Fruit fly (Drosophila melanogaster) whole organism, pupa: Measurements from ENCODE around the gene CG13047.
A peak's percentile ranks its signal among the peaks of the same experiment; 100 is the strongest.

Source experiments
- CG10348 ChIP-seq: fragments of 200-800 bp; sonication (Bioruptor generic); IDR thresholded peaks from 2 replicates; pipeline ENCODE4 v1.3.6; 2022; ENCODE audit warnings: missing biosample characterization, missing genetic modification characterization
- CG12605 ChIP-seq: fragments of 200-800 bp; sonication (Bioruptor generic); IDR thresholded peaks from 2 replicates; pipeline ENCODE4 v1.3.6; 2022; ENCODE audit warnings: missing biosample characterization, missing genetic modification characterization
- CG13204 ChIP-seq: fragments of 200-800 bp; sonication (Bioruptor generic); optimal IDR thresholded peaks from 2 replicates; lab custom pipeline; 2018; ENCODE audit warnings: missing biosample characterization, mild to moderate bottlenecking, missing genetic modification characterization, moderate library complexity
- CG14655 ChIP-seq: fragments of 200-800 bp; sonication (Bioruptor generic); optimal IDR thresholded peaks from 3 replicates; lab custom pipeline; 2017; ENCODE audit warnings: mild to moderate bottlenecking, missing biosample characterization, missing genetic modification reagents, missing genetic modification characterization
- CG15710 ChIP-seq: fragments of 200-800 bp; sonication (Bioruptor generic); optimal IDR thresholded peaks from 2 replicates; lab custom pipeline; 2018; ENCODE audit warnings: missing biosample characterization, mild to moderate bottlenecking, missing genetic modification characterization, moderate library complexity
- CG17806 ChIP-seq: fragments of 200-800 bp; sonication (Bioruptor generic); optimal IDR thresholded peaks from 2 replicates; lab custom pipeline; 2018; ENCODE audit warnings: missing biosample characterization, mild to moderate bottlenecking, missing genetic modification characterization, moderate library complexity
- CG32121 ChIP-seq: fragments of 200-800 bp; sonication (Bioruptor generic); IDR thresholded peaks from 2 replicates; pipeline ENCODE4 v1.3.6; 2022; ENCODE audit warnings: missing biosample characterization, missing genetic modification characterization
- CG34367 ChIP-seq: fragments of 200-800 bp; sonication (Bioruptor generic); optimal IDR thresholded peaks from 2 replicates; lab custom pipeline; 2018; ENCODE audit warnings: missing biosample characterization, mild to moderate bottlenecking, missing genetic modification characterization
- CG4496 ChIP-seq: fragments of 200-800 bp; sonication (Bioruptor generic); IDR thresholded peaks from 3 replicates; pipeline ENCODE4 v1.3.6; 2022; ENCODE audit warnings: missing biosample characterization, missing genetic modification characterization
- CG8159 ChIP-seq: fragments of 200-800 bp; sonication (Bioruptor generic); optimal IDR thresholded peaks from 3 replicates; lab custom pipeline; 2018; ENCODE audit warnings: missing biosample characterization, mild to moderate bottlenecking, missing genetic modification characterization, moderate library complexity
- CG8301 ChIP-seq: fragments of 200-800 bp; sonication (Bioruptor generic); optimal IDR thresholded peaks from 2 replicates; lab custom pipeline; 2018; ENCODE audit warnings: missing biosample characterization, mild to moderate bottlenecking, missing genetic modification characterization
- CG9948 ChIP-seq: fragments of 200-800 bp; sonication (Bioruptor generic); optimal IDR thresholded peaks from 2 replicates; lab custom pipeline; 2018; ENCODE audit warnings: missing biosample characterization, mild to moderate bottlenecking, missing genetic modification characterization, moderate library complexity
- D1 ChIP-seq: fragments of 200-800 bp; sonication (Bioruptor generic); optimal IDR thresholded peaks from 2 replicates; lab custom pipeline; 2018; ENCODE audit warnings: missing biosample characterization, mild to moderate bottlenecking, missing genetic modification characterization, moderate library complexity
- EcR ChIP-seq: fragments of 200-800 bp; sonication (Bioruptor generic); optimal IDR thresholded peaks from 3 replicates; lab custom pipeline; 2019; ENCODE audit warnings: missing biosample characterization, missing genetic modification characterization, mild to moderate bottlenecking, moderate library complexity, missing genetic modification reagents
- Ets98B ChIP-seq: fragments of 200-800 bp; sonication (Bioruptor generic); IDR thresholded peaks from 2 replicates; pipeline ENCODE4 v1.3.6; 2022; ENCODE audit warnings: missing biosample characterization, missing genetic modification characterization
- Pif1A ChIP-seq: fragments of 200-800 bp; sonication (Bioruptor generic); optimal IDR thresholded peaks from 3 replicates; lab custom pipeline; 2016; ENCODE audit warnings: missing biosample characterization, missing genetic modification characterization
- Pif1B ChIP-seq: fragments of 200-800 bp; sonication (Bioruptor generic); optimal IDR thresholded peaks from 3 replicates; lab custom pipeline; 2016; ENCODE audit warnings: missing biosample characterization, missing genetic modification characterization
- Snoo ChIP-seq: fragments of 200-800 bp; sonication (Bioruptor generic); optimal IDR thresholded peaks from 3 replicates; lab custom pipeline; 2017; ENCODE audit warnings: missing biosample characterization, mild to moderate bottlenecking, missing genetic modification characterization, inconsistent platforms
- fd96Ca ChIP-seq: fragments of 200-800 bp; sonication (Bioruptor generic); IDR thresholded peaks from 3 replicates; pipeline ENCODE4 v1.3.6; 2022; ENCODE audit warnings: missing biosample characterization, missing genetic modification characterization
- gl ChIP-seq: fragments of 200-800 bp; sonication (Bioruptor generic); optimal IDR thresholded peaks from 2 replicates; lab custom pipeline; 2018; ENCODE audit warnings: missing biosample characterization, mild to moderate bottlenecking, missing genetic modification characterization
- rn ChIP-seq: fragments of 200-800 bp; sonication (Bioruptor generic); IDR thresholded peaks from 2 replicates; pipeline ENCODE4 v1.3.6; 2022; ENCODE audit warnings: missing biosample characterization, missing genetic modification characterization

Gene CG13047

dm6 chr3L:16285346-16285911 is at the start of gene CG13047:
Gene CG13047 (minus strand): TSS chr3L:16285396.
- no peak for TF ChIP-seq rn (GFP tag; lab: Robert Waterston, UW)
- TF ChIP-seq CG17806 (tag; lab: Kevin White, UChicago) = peak; percentile 33
- no peak for TF ChIP-seq Pif1A
- peak; percentile 29 for TF ChIP-seq CG15710 (tag; lab: Kevin White, UChicago)
- no peak for TF ChIP-seq Pif1B (GFP tag; lab: Kevin White, UChicago)
- 0 out of 3 replicates have a peak, but pooled peaks have one; percentile 17 for TF ChIP-seq CG4496 (GFP tag; lab: Robert Waterston, UW)
- TF ChIP-seq CG14655 (GFP tag; lab: Kevin White, UChicago) = peak; percentile 17
- peak; percentile 52 for TF ChIP-seq CG9948 (tag; lab: Kevin White, UChicago)
- TF ChIP-seq CG34367 (tag; lab: Kevin White, UChicago) = peak; percentile 1
- peak; percentile 55 for TF ChIP-seq CG8159

DNA sequence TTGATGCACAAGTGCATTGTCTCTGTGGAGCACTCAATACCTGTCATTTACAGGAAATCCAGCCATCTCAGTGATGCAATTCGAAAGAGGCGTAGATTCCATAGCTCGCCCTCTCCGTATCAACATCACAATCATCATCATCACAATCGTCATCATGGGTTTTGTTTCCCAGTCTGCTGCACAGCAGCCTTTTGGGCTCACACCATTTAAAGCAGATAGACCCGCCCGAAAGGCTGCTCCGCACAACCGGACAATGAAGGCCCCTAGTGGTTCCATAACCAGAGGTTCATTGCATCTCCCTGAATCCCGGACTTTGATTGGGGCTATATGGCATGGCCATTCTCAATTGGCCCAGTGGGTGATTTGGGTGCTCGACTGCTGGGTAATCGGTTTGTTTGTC is 49.7 kb upstream of the CG13047 start:
- TF ChIP-seq Ets98B (GFP tag; lab: Robert Waterston, UW) (no peak), CG17806 (tag; lab: Kevin White, UChicago) (no peak), rn (GFP tag; lab: Robert Waterston, UW) (no peak), fd96Ca (GFP tag; lab: Robert Waterston, UW) (0 out of 3 replicates have a peak, but pooled peaks have one; percentile 15), CG8159 (no peak), Pif1A (no peak), EcR (GFP tag; lab: Kevin White, UChicago) (peak; percentile 25), CG4496 (GFP tag; lab: Robert Waterston, UW) (peak; percentile 69; the same call in 2 of the 3 replicates)

DNA sequence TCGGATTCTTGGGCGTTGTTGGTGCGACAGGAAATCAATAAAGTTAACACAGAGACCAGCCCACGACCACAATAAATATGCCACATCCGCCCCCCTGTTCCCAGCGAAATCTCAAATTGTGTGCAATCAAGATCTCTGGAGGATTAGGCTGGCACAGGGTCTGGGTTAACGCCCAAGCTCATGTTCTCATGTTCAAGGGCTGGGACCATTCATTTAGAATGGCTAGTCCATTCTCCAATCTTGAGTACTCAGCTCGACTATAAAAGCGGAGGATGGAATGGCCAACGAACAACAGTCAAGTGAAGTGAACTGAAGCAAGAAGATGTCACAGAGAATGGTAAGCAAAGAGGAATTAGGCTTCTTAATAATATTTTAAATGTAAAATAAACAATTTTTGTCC is 47.8 kb upstream of the CG13047 start, which contains the start of gene CG13056:
CG13056 (plus strand) TSS at position 301 of the 400 bp plus-strand sequence.
- TF ChIP-seq D1 (no peak), rn (GFP tag; lab: Robert Waterston, UW) (no peak), CG10348 (no peak), CG12605 (GFP tag; lab: Robert Waterston, UW) (no peak), CG8159 (no peak), fd96Ca (GFP tag; lab: Robert Waterston, UW) (no peak), CG14655 (GFP tag; lab: Kevin White, UChicago) (no peak), CG4496 (GFP tag; lab: Robert Waterston, UW) (no peak), CG8301 (tag; lab: Kevin White, UChicago) (no peak), CG17806 (tag; lab: Kevin White, UChicago) (no peak)

dm6 chr3L:16331633-16332032 is 46.4 kb upstream of the CG13047 start, which contains the start of gene retinin:
Gene retinin (plus strand): TSS chr3L:16331933.
- TF ChIP-seq CG10348 = no peak
- no peak for TF ChIP-seq CG8301 (tag; lab: Kevin White, UChicago)

dm6 chr3L:16330740-16331139 is 45.5 kb upstream of the CG13047 start, which contains the start of gene CG33060:
Gene CG33060 (plus strand): TSS chr3L:16331040.
- TF ChIP-seq CG14655 (GFP tag; lab: Kevin White, UChicago) = no peak
- no peak for TF ChIP-seq rn (GFP tag; lab: Robert Waterston, UW)
- no peak for TF ChIP-seq EcR (GFP tag; lab: Kevin White, UChicago)
- no peak for TF ChIP-seq CG8301 (tag; lab: Kevin White, UChicago)
- TF ChIP-seq CG32121 (GFP tag; lab: Robert Waterston, UW) = no peak
- TF ChIP-seq CG4496 (GFP tag; lab: Robert Waterston, UW) = no peak
- TF ChIP-seq CG34367 (tag; lab: Kevin White, UChicago) = no peak
- no peak for TF ChIP-seq Snoo (tag; lab: Kevin White, UChicago)
- no peak for TF ChIP-seq CG10348
- TF ChIP-seq CG8159 = no peak
- no peak for TF ChIP-seq CG9948 (tag; lab: Kevin White, UChicago)
- TF ChIP-seq D1 = no peak
- no peak for TF ChIP-seq CG15710 (tag; lab: Kevin White, UChicago)
- TF ChIP-seq CG12605 (GFP tag; lab: Robert Waterston, UW) = no peak
- TF ChIP-seq Ets98B (GFP tag; lab: Robert Waterston, UW) = no peak
- no peak for TF ChIP-seq CG13204 (GFP tag; lab: Kevin White, UChicago)
- TF ChIP-seq fd96Ca (GFP tag; lab: Robert Waterston, UW) = no peak

dm6 chr3L:16329495-16329894 is 44.3 kb upstream of the CG13047 start, which contains the start of gene CG33061:
Gene CG33061 (plus strand): TSS chr3L:16329795.
- TF ChIP-seq Pif1A (no peak), fd96Ca (GFP tag; lab: Robert Waterston, UW) (no peak)

DNA sequence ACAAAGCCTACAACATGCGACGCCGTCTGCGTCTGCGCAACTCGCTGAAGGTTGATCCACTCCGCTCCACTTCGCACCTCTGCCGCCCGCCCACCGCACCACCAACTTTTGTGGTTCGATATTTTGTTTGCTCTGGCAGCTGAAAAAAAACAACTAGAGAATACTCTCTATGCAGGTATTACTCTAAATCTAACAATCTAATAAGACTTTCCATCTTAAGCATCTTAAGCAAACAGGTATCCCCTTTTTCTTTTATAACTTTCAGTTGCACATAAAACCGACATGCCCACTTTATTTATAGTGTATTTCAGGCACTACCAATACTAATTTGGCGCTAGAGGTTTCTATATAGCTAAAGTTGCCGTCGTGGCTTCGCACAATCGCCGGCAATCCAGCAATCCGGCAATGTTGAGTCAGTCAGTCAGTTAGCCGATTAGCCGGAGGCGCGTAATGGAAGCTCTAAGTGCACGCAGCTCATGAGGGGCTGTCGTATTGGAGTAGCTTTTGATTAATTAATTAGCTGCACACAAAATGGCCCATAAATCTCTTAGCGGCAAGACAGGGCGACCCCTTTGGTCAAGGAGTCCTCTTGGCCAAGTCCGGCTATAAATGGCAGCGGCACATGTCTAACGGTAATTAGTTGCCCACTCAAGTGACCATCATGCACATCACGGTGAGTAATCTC is 43.2 kb upstream of the CG13047 start, which contains the start of gene CG13058:
CG13058 (plus strand) TSS at position 635 of the 685 bp plus-strand sequence.
- TF ChIP-seq CG34367 (tag; lab: Kevin White, UChicago) = peak; percentile 65
- peak; percentile 1 for TF ChIP-seq EcR (GFP tag; lab: Kevin White, UChicago)
- TF ChIP-seq CG12605 (GFP tag; lab: Robert Waterston, UW) = no peak
- peak; percentile 69 for TF ChIP-seq CG15710 (tag; lab: Kevin White, UChicago)
- peak; percentile 68 for TF ChIP-seq CG14655 (GFP tag; lab: Kevin White, UChicago)
- TF ChIP-seq Pif1A = peak; percentile 7
- TF ChIP-seq Pif1B (GFP tag; lab: Kevin White, UChicago) = no peak
- TF ChIP-seq gl (tag; lab: Kevin White, UChicago) = no peak
- peak; percentile 23 for TF ChIP-seq Ets98B (GFP tag; lab: Robert Waterston, UW)
- TF ChIP-seq rn (GFP tag; lab: Robert Waterston, UW) = no peak
- TF ChIP-seq fd96Ca (GFP tag; lab: Robert Waterston, UW) = 0 out of 3 replicates have a peak, but pooled peaks have one; percentile 20
- peak; percentile 55 for TF ChIP-seq CG9948 (tag; lab: Kevin White, UChicago)
- TF ChIP-seq CG4496 (GFP tag; lab: Robert Waterston, UW) = peak; percentile 22; the same call in 1 of the 3 replicates
- peak; percentile 38 for TF ChIP-seq CG17806 (tag; lab: Kevin White, UChicago)
- no peak for TF ChIP-seq CG13204 (GFP tag; lab: Kevin White, UChicago)
- TF ChIP-seq D1 = no peak
- TF ChIP-seq CG8301 (tag; lab: Kevin White, UChicago) = peak; percentile 66
- TF ChIP-seq Snoo (tag; lab: Kevin White, UChicago) = no peak
- TF ChIP-seq CG32121 (GFP tag; lab: Robert Waterston, UW) = peak; percentile 63
- peak; percentile 81 for TF ChIP-seq CG10348
- peak; percentile 70 for TF ChIP-seq CG8159
